Worm (Caenorhabditis elegans): ENCODE data around the gene mrps-18C.

DNA sequence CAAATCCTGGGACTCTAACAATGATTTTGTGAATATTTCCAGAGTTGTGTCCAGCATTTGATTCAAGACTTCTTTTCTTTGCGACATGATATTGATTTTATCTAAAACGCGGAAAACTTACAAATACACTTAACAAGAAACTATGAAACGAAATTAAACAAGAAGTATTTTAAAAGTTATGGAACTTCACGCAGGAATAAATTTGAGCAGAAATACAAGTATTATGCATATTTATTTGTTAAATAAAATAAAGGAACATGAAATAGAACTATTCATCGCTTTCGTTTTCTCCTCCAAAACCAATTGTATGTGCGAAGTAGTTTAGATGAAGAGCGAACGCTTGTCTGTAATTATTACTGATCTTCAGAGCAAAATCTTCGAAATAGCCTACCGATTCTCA lies 31.6 kb upstream of the mrps-18C start, which contains the start of gene kbp-2:
- TF ChIP-seq pha-4 (tag; optimal IDR thresholded peaks at IDR 0.05) = no peak
- no peak for TF ChIP-seq ceh-31 (tag; optimal IDR thresholded peaks at IDR 0.05)
- TF ChIP-seq gmeb-2 (tag; optimal IDR thresholded peaks at IDR 0.05) = no peak
- no peak for TF ChIP-seq ceh-9 (tag; optimal IDR thresholded peaks at IDR 0.05)
- no peak for TF ChIP-seq hlh-30 (tag; optimal IDR thresholded peaks at IDR 0.05; ENCODE audit: insufficient read depth)
- TF ChIP-seq lin-11 (tag; optimal IDR thresholded peaks at IDR 0.05) = no peak
- no peak for TF ChIP-seq pha-2 (tag; optimal IDR thresholded peaks at IDR 0.05)
- no peak for TF ChIP-seq hlh-15 (tag; optimal IDR thresholded peaks at IDR 0.05)
- TF ChIP-seq nfya-1 (tag; optimal IDR thresholded peaks at IDR 0.05) = no peak
- TF ChIP-seq ama-1 (optimal IDR thresholded peaks at IDR 0.05) = no peak
- no peak for TF ChIP-seq ref-2 (tag; optimal IDR thresholded peaks at IDR 0.05)
- TF ChIP-seq K09A11.1 (tag; optimal IDR thresholded peaks at IDR 0.05; ENCODE audit: insufficient read depth) = no peak
- no peak for TF ChIP-seq npax-4 (tag; optimal IDR thresholded peaks at IDR 0.05)
- TF ChIP-seq fkh-6 (tag; optimal IDR thresholded peaks at IDR 0.05) = no peak
